Worm (Caenorhabditis elegans): ENCODE measurements around the gene nlp-80.

Gene nlp-80

DNA sequence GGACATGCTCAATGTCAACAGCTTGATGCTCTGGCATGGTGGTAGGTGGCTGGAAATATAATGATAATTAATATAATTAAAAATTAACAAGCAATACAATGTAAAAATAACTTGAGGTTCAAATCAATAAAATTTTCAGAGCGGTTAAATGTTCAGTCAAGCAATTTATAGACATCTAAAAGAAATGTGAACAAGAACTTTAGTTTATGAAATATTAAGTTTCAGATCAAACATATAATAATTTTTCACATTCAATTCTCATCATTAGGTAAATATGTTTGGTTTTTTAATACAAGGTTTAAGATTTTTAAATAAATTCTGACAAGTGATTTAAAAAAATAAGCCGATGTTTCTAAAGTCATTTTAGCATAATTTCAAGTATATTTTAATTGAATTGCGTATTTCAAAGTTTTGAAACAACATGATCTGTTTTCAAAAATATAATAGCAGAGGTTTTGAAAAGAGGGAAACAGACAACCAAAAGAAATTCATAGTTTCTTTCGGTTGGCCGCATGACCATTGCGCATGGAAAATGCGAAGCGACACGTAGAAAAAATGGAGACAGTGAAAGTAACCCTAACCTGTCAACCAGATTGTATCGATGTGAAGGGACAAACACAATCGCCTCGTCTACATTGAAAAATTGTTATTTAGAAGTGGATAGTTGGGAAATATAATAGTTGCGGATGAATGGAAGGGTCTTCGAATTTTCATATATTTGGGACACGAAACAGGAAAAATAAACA lies 5.0 kb downstream of the nlp-80 start, which contains the start of gene T04C12.11:
Gene T04C12.11, minus strand, starts transcription at position 51 of the 746 bp plus-strand sequence.
- no peak for TF ChIP-seq hlh-1 (tag; optimal IDR thresholded peaks at IDR 0.05)
- TF ChIP-seq lin-13 (tag; optimal IDR thresholded peaks at IDR 0.05), result no peak
- TF ChIP-seq unc-120 (tag; optimal IDR thresholded peaks at IDR 0.05; ENCODE audit: poor library complexity, severe bottlenecking), result no peak
- TF ChIP-seq cnd-1 (tag; optimal IDR thresholded peaks at IDR 0.05), result no peak
- TF ChIP-seq blmp-1 (tag; optimal IDR thresholded peaks at IDR 0.05), result no peak
- TF ChIP-seq unc-39 (tag; optimal IDR thresholded peaks at IDR 0.05), result no peak
- no peak for TF ChIP-seq pha-4 (tag; optimal IDR thresholded peaks at IDR 0.05)
- TF ChIP-seq elt-3 (tag; optimal IDR thresholded peaks at IDR 0.05), result no peak
- no peak for TF ChIP-seq ztf-11 (tag; optimal IDR thresholded peaks at IDR 0.05)
- no peak for TF ChIP-seq mls-2 (tag; optimal IDR thresholded peaks at IDR 0.05)
- TF ChIP-seq ceh-39 (tag; optimal IDR thresholded peaks at IDR 0.05), result no peak
- no peak for TF ChIP-seq nhr-12 (tag; optimal IDR thresholded peaks at IDR 0.05)
- no peak for TF ChIP-seq bed-3 (GFP tag; optimal IDR thresholded peaks at IDR 0.05)
- TF ChIP-seq sem-2 (GFP tag; optimal IDR thresholded peaks at IDR 0.05), result no peak
- TF ChIP-seq nhr-2 (tag; optimal IDR thresholded peaks at IDR 0.05), result no peak
- no peak for TF ChIP-seq nhr-76 (tag; optimal IDR thresholded peaks at IDR 0.05)
- TF ChIP-seq flh-1 (GFP tag; optimal IDR thresholded peaks at IDR 0.05), result no peak

DNA sequence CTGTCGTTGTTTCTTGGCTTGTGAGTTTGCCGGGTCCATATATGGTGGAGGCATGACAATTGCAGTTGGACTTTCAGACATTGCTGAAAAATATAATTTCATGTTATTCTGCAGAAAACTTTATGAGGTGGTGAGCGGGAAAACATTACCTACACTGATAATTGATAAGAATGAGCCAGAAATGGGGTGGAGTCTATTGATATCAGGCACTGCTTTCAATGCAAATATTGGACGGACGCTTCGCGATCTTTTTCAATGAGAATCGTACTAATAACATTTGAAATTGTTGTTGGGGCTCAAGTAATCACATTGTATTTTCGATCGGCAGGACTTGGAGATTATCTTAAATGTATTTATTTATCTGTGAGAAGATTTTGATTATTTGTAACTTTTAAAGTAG lies 6.2 kb downstream of the nlp-80 start, which contains the start of gene T04C12.1:
Gene T04C12.1, minus strand, starts transcription at position 90 of the 400 bp plus-strand sequence.
- TF ChIP-seq lin-32 (GFP tag; optimal IDR thresholded peaks at IDR 0.05) (no peak), nhr-76 (tag; optimal IDR thresholded peaks at IDR 0.05) (no peak), blmp-1 (tag; optimal IDR thresholded peaks at IDR 0.05) (no peak), nhr-12 (tag; optimal IDR thresholded peaks at IDR 0.05) (no peak), ceh-39 (tag; optimal IDR thresholded peaks at IDR 0.05) (no peak), mab-5 (tag; optimal IDR thresholded peaks at IDR 0.05) (no peak), drap-1 (GFP tag; optimal IDR thresholded peaks at IDR 0.05) (no peak), ces-1 (GFP tag; optimal IDR thresholded peaks at IDR 0.05) (no peak)

- no peak for TF ChIP-seq flh-1 (GFP tag; optimal IDR thresholded peaks at IDR 0.05)
- no peak for TF ChIP-seq snpc-4 (tag; optimal IDR thresholded peaks at IDR 0.05)
Measured at ce11 chrV:11057043-11057442, 8.4 kb downstream of the nlp-80 start, which contains the start of gene srh-75. Gene srh-75 (minus strand): TSS chrV:11057143.

DNA sequence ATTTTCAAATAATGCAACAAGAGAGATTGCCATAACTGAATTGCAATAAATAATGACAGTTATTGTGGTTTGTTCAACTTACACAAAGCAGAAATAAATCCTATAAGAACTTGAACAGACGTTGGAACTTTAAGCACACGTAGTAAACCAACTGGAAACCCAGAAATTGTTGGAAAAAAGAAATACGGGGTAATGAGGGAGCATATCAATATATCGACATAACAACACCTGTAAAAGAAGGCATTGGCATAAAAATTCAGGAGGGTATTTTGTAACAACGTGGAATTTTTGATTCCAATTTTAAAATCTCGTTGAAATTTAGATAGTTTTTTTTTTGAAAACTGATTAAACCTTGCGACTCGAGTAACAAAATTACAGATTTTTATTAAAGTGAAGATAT lies 8.9 kb downstream of the nlp-80 start:
- TF ChIP-seq blmp-1 (tag; optimal IDR thresholded peaks at IDR 0.05) (no peak), flh-1 (GFP tag; optimal IDR thresholded peaks at IDR 0.05) (no peak), ceh-83 (GFP tag; optimal IDR thresholded peaks at IDR 0.05) (no peak), drap-1 (GFP tag; optimal IDR thresholded peaks at IDR 0.05) (no peak), ceh-43 (GFP tag; optimal IDR thresholded peaks at IDR 0.05) (no peak), M03D4.4 (tag; optimal IDR thresholded peaks at IDR 0.05) (no peak), pha-4 (tag; optimal IDR thresholded peaks at IDR 0.05) (no peak), elt-1 (tag; optimal IDR thresholded peaks at IDR 0.05; ENCODE audit: borderline replicate concordance, insufficient read depth) (no peak), ztf-11 (tag; optimal IDR thresholded peaks at IDR 0.05) (no peak), lin-32 (GFP tag; optimal IDR thresholded peaks at IDR 0.05) (no peak), nhr-237 (tag; optimal IDR thresholded peaks at IDR 0.05) (no peak), sptf-1 (tag; optimal IDR thresholded peaks at IDR 0.05) (no peak), hlh-1 (tag; optimal IDR thresholded peaks at IDR 0.05) (no peak), lin-13 (tag; optimal IDR thresholded peaks at IDR 0.05) (no peak), nhr-2 (tag; optimal IDR thresholded peaks at IDR 0.05) (no peak), lsy-2 (tag; optimal IDR thresholded peaks at IDR 0.05) (no peak), nhr-28 (tag; optimal IDR thresholded peaks at IDR 0.05) (no peak), snpc-4 (tag; optimal IDR thresholded peaks at IDR 0.05) (no peak), ces-1 (GFP tag; optimal IDR thresholded peaks at IDR 0.05) (no peak)

DNA sequence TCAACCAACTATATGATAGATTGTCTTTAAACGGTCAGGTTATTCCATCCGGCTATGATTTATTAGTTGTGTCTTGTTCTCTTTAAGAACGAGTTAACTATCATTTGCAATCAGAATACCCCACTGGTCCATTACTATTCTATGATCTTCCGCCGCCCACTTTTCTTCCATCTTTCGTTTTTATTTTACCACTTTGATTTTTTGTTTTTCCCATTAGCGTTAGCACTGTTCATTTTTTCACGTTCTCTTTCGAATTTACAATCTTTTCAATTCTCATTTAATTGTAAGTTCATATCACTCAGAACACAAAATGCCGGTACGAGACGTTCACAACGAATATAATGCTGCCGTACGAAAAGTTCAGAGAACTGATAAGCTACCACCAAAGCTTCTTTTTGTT lies 11.6 kb downstream of the nlp-80 start, which contains the start of gene T04C12.7:
Gene T04C12.7, plus strand, starts transcription at position 301 of the 400 bp plus-strand sequence.
- TF ChIP-seq pha-4 (tag; optimal IDR thresholded peaks at IDR 0.05) (no peak), nhr-2 (tag; optimal IDR thresholded peaks at IDR 0.05) (no peak), M03D4.4 (tag; optimal IDR thresholded peaks at IDR 0.05) (no peak), snpc-4 (tag; optimal IDR thresholded peaks at IDR 0.05) (no peak), lsy-2 (tag; optimal IDR thresholded peaks at IDR 0.05) (no peak), blmp-1 (tag; optimal IDR thresholded peaks at IDR 0.05) (no peak), ceh-39 (tag; optimal IDR thresholded peaks at IDR 0.05) (no peak)

All from whole organism, mixed stage, embryonic.